Fruit fly (Drosophila melanogaster): Measurements from ENCODE around the gene RpL24.

- TF ChIP-seq CG7101 (tag; optimal IDR thresholded peaks at IDR 0.05) (peak; percentile 78), toe (GFP tag; optimal IDR thresholded peaks at IDR 0.05) (no peak), bab1 (GFP tag; optimal IDR thresholded peaks at IDR 0.05) (peak; percentile 83), pad (GFP tag; optimal IDR thresholded peaks at IDR 0.05) (peak; percentile 70), tj (GFP tag; optimal IDR thresholded peaks at IDR 0.05) (peak; percentile 64), ovo (GFP tag; optimal IDR thresholded peaks at IDR 0.05) (peak; percentile 74), cic (GFP tag; optimal IDR thresholded peaks at IDR 0.05) (peak; percentile 35), kay (GFP tag; ENCODE audit: borderline replicate concordance) (no peak), Crg-1 (GFP tag; optimal IDR thresholded peaks at IDR 0.05) (peak; percentile 49)
Observed at dm6 chr2L:13378488-13378964, 16.4 kb downstream of the RpL24 start, which contains the start of the genes CG9302 and beta'COP.
